Fruit fly (Drosophila melanogaster) whole organism, wandering third instar larva: ENCODE data around the gene ifc.

Experiments used
- Dfd ChIP-seq: fragments of >200 bp; optimal IDR thresholded peaks from 2 replicates; lab custom pipeline; 2017; ENCODE audit warnings: missing biosample characterization, missing genetic modification characterization
- GATAd ChIP-seq: sonication (Bioruptor generic); optimal IDR thresholded peaks from 2 replicates; lab custom pipeline; 2016; ENCODE audit warnings: missing biosample characterization, missing genetic modification characterization
- br ChIP-seq: fragments of 200-800 bp; sonication (Bioruptor generic); optimal IDR thresholded peaks from 2 replicates; lab custom pipeline; 2016; ENCODE audit warnings: missing biosample characterization, missing genetic modification characterization
- dl ChIP-seq, 2 experiments: fragments of 175-275, 200-275 bp in 1 of 2; fragments of 200-275 bp in 1 of 2; sonication (Bioruptor generic); optimal IDR thresholded peaks; lab custom pipeline; 2018; ENCODE audit warnings: mild to moderate bottlenecking in 2 of 2, missing biosample characterization in 2 of 2, missing genetic modification characterization in 2 of 2, moderate library complexity in 2 of 2; ENCODE audit not compliant: partially characterized antibody in 2 of 2, insufficient read depth in 1 of 2
- h ChIP-seq: fragments of 200-800 bp; sonication (Bioruptor generic); optimal IDR thresholded peaks from 3 replicates; lab custom pipeline; 2016; ENCODE audit warnings: missing biosample characterization, mild to moderate bottlenecking, missing genetic modification characterization
- pan ChIP-seq: fragments of >200 bp; optimal IDR thresholded peaks from 2 replicates; lab custom pipeline; 2017

- TF ChIP-seq br (no peak), pan (lab: Kevin White, UChicago) (no peak), h (GFP tag; lab: Kevin White, UChicago) (no peak), GATAd (GFP tag; lab: Kevin White, UChicago) (no peak), Dfd (GFP tag; lab: Kevin White, UChicago) (no peak), dl (GFP tag; optimal IDR thresholded peaks at IDR 0.05; lab: Kevin White, UChicago; ENCODE audit: insufficient read depth in 1 of 2, partially characterized antibody in 2 of 2) (no peak)
These were observed 16.6 kb upstream of the ifc start, which contains the start of gene Ucp4B for dm6 chr2L:5969559-5969958.
